Fruit fly (Drosophila melanogaster) whole organism, embryonic: ENCODE results near the gene CG12522.

Source experiments
- Ada2b ChIP-seq: fragments of 200-800 bp; sonication (Bioruptor generic); IDR thresholded peaks from 2 replicates; pipeline ENCODE4 v1.3.6; 2022; ENCODE audit warnings: missing biosample characterization, missing genetic modification characterization
- Adf1 ChIP-seq: fragments of 200-800 bp; sonication (Bioruptor generic); IDR thresholded peaks from 2 replicates; pipeline ENCODE4 v1.3.6; 2022; ENCODE audit warnings: missing biosample characterization, missing genetic modification characterization
- CG10147 ChIP-seq: fragments of 200-800 bp; sonication (Bioruptor generic); optimal IDR thresholded peaks from 2 replicates; lab custom pipeline; 2019; ENCODE audit warnings: missing biosample characterization, mild to moderate bottlenecking, missing genetic modification characterization, moderate library complexity
- CG10274 ChIP-seq: fragments of 200-800 bp; sonication (Bioruptor generic); optimal IDR thresholded peaks from 3 replicates; lab custom pipeline; 2017; ENCODE audit warnings: missing biosample characterization, mild to moderate bottlenecking, missing genetic modification characterization
- CG10543 ChIP-seq: fragments of 200-800 bp; sonication (Bioruptor generic); optimal IDR thresholded peaks from 3 replicates; lab custom pipeline; 2017; ENCODE audit warnings: missing biosample characterization, mild to moderate bottlenecking, missing genetic modification characterization, moderate library complexity
- CG11560 ChIP-seq: fragments of 200-800 bp; sonication (Bioruptor generic); IDR thresholded peaks from 3 replicates; pipeline ENCODE4 v1.3.6; 2022; ENCODE audit warnings: missing biosample characterization, missing genetic modification characterization
- CG12071 ChIP-seq: fragments of 200-800 bp; sonication (Bioruptor generic); optimal IDR thresholded peaks from 3 replicates; lab custom pipeline; 2018; ENCODE audit warnings: missing biosample characterization, mild to moderate bottlenecking, missing genetic modification characterization
- CG12104 ChIP-seq: fragments of 200-800 bp; sonication (Bioruptor generic); optimal IDR thresholded peaks from 3 replicates; lab custom pipeline; 2016; ENCODE audit warnings: missing biosample characterization, missing genetic modification characterization
- CG12769 ChIP-seq: fragments of 200-800 bp; sonication (Bioruptor generic); optimal IDR thresholded peaks from 2 replicates; lab custom pipeline; 2019; ENCODE audit warnings: missing biosample characterization, mild to moderate bottlenecking, missing genetic modification characterization, moderate library complexity
- CG14667 ChIP-seq: fragments of 200-800 bp; sonication (Bioruptor generic); IDR thresholded peaks from 2 replicates; pipeline ENCODE4 v1.3.6; 2022; ENCODE audit warnings: missing biosample characterization, missing genetic modification characterization
- CG14860 ChIP-seq: fragments of 200-800 bp; sonication (Bioruptor generic); IDR thresholded peaks from 3 replicates; pipeline ENCODE4 v1.3.6; 2022; ENCODE audit warnings: missing biosample characterization, missing genetic modification characterization; ENCODE audit not compliant: partially characterized antibody
- CG17802 ChIP-seq: fragments of 200-800 bp; sonication (Bioruptor generic); optimal IDR thresholded peaks from 2 replicates; lab custom pipeline; 2018; ENCODE audit warnings: missing biosample characterization, mild to moderate bottlenecking, missing genetic modification characterization, moderate library complexity
- CG17829 ChIP-seq: fragments of 200-800 bp; optimal IDR thresholded peaks from 2 replicates; lab custom pipeline; 2019; ENCODE audit warnings: missing biosample characterization, mild to moderate bottlenecking, missing genetic modification characterization, moderate library complexity
- CG2889 ChIP-seq: fragments of 200-800 bp; sonication (Bioruptor generic); IDR thresholded peaks from 3 replicates; pipeline ENCODE4 v1.3.6; 2022; ENCODE audit warnings: missing biosample characterization, missing genetic modification characterization
- CG33557 ChIP-seq: fragments of 200-800 bp; sonication (Bioruptor generic); optimal IDR thresholded peaks from 2 replicates; lab custom pipeline; 2019; ENCODE audit warnings: missing biosample characterization, mild to moderate bottlenecking, missing genetic modification characterization, moderate library complexity
- CG34224 ChIP-seq: fragments of 200-800 bp; sonication (Bioruptor generic); IDR thresholded peaks from 3 replicates; pipeline ENCODE4 v1.3.6; 2022; ENCODE audit warnings: missing biosample characterization, missing genetic modification characterization; ENCODE audit not compliant: partially characterized antibody
- CG4328 ChIP-seq: fragments of 200-800 bp; sonication (Bioruptor generic); optimal IDR thresholded peaks from 3 replicates; lab custom pipeline; 2017; ENCODE audit warnings: missing biosample characterization, missing genetic modification reagents, missing genetic modification characterization
- CG4730 ChIP-seq: fragments of 200-800 bp; sonication (Bioruptor generic); IDR thresholded peaks from 2 replicates; pipeline ENCODE4 v1.3.6; 2022; ENCODE audit warnings: missing biosample characterization, missing genetic modification characterization
- CG7271 ChIP-seq: fragments of 200-800 bp; sonication (Bioruptor generic); optimal IDR thresholded peaks from 2 replicates; lab custom pipeline; 2018; ENCODE audit warnings: missing biosample characterization, mild to moderate bottlenecking, missing genetic modification characterization, moderate library complexity
- CG8924 ChIP-seq: fragments of 200-800 bp; optimal IDR thresholded peaks from 3 replicates; lab custom pipeline; 2019; ENCODE audit warnings: missing biosample characterization, mild to moderate bottlenecking, missing genetic modification characterization, moderate library complexity
- CrebB ChIP-seq: fragments of 200-800 bp; sonication (Bioruptor generic); optimal IDR thresholded peaks from 3 replicates; lab custom pipeline; 2018; ENCODE audit warnings: missing biosample characterization, mild to moderate bottlenecking, missing genetic modification characterization
- Dad ChIP-seq: fragments of 200-800 bp; sonication (Bioruptor generic); optimal IDR thresholded peaks from 3 replicates; lab custom pipeline; 2016; ENCODE audit warnings: missing biosample characterization, missing genetic modification characterization
- Dll ChIP-seq: fragments of 200-800 bp; sonication (Bioruptor generic); IDR thresholded peaks from 4 replicates; pipeline ENCODE4 v1.3.6; 2022; ENCODE audit warnings: missing biosample characterization, missing genetic modification characterization; ENCODE audit not compliant: partially characterized antibody
- Doc2 ChIP-seq: fragments of 200-800 bp; sonication (Bioruptor generic); IDR thresholded peaks from 2 replicates; pipeline ENCODE4 v1.3.6; 2022; ENCODE audit warnings: missing biosample characterization, missing genetic modification characterization
- Doc3 ChIP-seq: fragments of 200-800 bp; sonication (Bioruptor generic); IDR thresholded peaks from 3 replicates; pipeline ENCODE4 v1.3.6; 2022; ENCODE audit warnings: missing biosample characterization, missing genetic modification characterization; ENCODE audit not compliant: partially characterized antibody
- Hmr ChIP-seq: fragments of 200-800 bp; sonication (Bioruptor generic); optimal IDR thresholded peaks from 3 replicates; lab custom pipeline; 2017; ENCODE audit warnings: mild to moderate bottlenecking, missing biosample characterization, missing genetic modification reagents, missing genetic modification characterization
- Meics ChIP-seq: fragments of 200-800 bp; sonication (Bioruptor generic); optimal IDR thresholded peaks from 2 replicates; lab custom pipeline; 2017; ENCODE audit warnings: missing biosample characterization, mild to moderate bottlenecking, missing genetic modification characterization
- NC2β ChIP-seq: fragments of 200-800 bp; sonication (Bioruptor generic); optimal IDR thresholded peaks from 2 replicates; lab custom pipeline; 2016; ENCODE audit warnings: missing biosample characterization, missing genetic modification characterization
- ac ChIP-seq: fragments of 200-800 bp; sonication (Bioruptor generic); optimal IDR thresholded peaks from 3 replicates; lab custom pipeline; 2017; ENCODE audit warnings: missing biosample characterization, mild to moderate bottlenecking, missing genetic modification characterization
- bigmax ChIP-seq: fragments of 200-800 bp; sonication (Bioruptor generic); optimal IDR thresholded peaks from 2 replicates; lab custom pipeline; 2018; ENCODE audit warnings: missing biosample characterization, mild to moderate bottlenecking, missing genetic modification characterization
- btn ChIP-seq: fragments of 200-800 bp; sonication (Bioruptor generic); optimal IDR thresholded peaks from 2 replicates; lab custom pipeline; 2016; ENCODE audit warnings: missing biosample characterization, missing genetic modification characterization
- cas ChIP-seq: fragments of 200-800 bp; sonication (Bioruptor generic); IDR thresholded peaks from 2 replicates; pipeline ENCODE4 v1.3.6; 2022; ENCODE audit warnings: missing biosample characterization, missing genetic modification characterization
- chinmo ChIP-seq: fragments of 200-800 bp; sonication (Bioruptor generic); IDR thresholded peaks from 4 replicates; pipeline ENCODE4 v1.3.6; 2022; ENCODE audit warnings: missing biosample characterization, missing genetic modification characterization; ENCODE audit not compliant: partially characterized antibody
- crc ChIP-seq: fragments of 200-800 bp; sonication (Bioruptor generic); optimal IDR thresholded peaks from 2 replicates; lab custom pipeline; 2016; ENCODE audit warnings: missing biosample characterization, missing genetic modification characterization
- fd3F ChIP-seq: fragments of 200-800 bp; sonication (Bioruptor generic); optimal IDR thresholded peaks from 2 replicates; lab custom pipeline; 2018; ENCODE audit warnings: missing biosample characterization, mild to moderate bottlenecking, missing genetic modification characterization, moderate library complexity
- fd96Cb ChIP-seq: fragments of 200-800 bp; sonication (Bioruptor generic); optimal IDR thresholded peaks from 2 replicates; lab custom pipeline; 2018; ENCODE audit warnings: missing biosample characterization, mild to moderate bottlenecking, missing genetic modification characterization, moderate library complexity
- ham ChIP-seq: fragments of 200-800 bp; sonication (Bioruptor generic); IDR thresholded peaks from 2 replicates; pipeline ENCODE4 v1.3.6; 2022; ENCODE audit warnings: missing biosample characterization, missing genetic modification characterization
- hbn ChIP-seq: fragments of 200-800 bp; sonication (Bioruptor generic); IDR thresholded peaks from 2 replicates; pipeline ENCODE4 v1.3.6; 2022; ENCODE audit warnings: missing biosample characterization, missing genetic modification characterization; ENCODE audit not compliant: partially characterized antibody
- insv ChIP-seq, 2 experiments: fragments of 200-800 bp; sonication (Bioruptor generic); optimal IDR thresholded peaks; 3 replicates each; lab custom pipeline; 2016 to 2018; ENCODE audit warnings: missing biosample characterization in 2 of 2, missing genetic modification characterization in 2 of 2
- ken ChIP-seq: fragments of 200-800 bp; sonication (Bioruptor generic); IDR thresholded peaks from 3 replicates; pipeline ENCODE4 v1.3.6; 2022; ENCODE audit warnings: missing biosample characterization, missing genetic modification characterization
- kni ChIP-seq: fragments of 200-800 bp; sonication (Bioruptor generic); optimal IDR thresholded peaks from 3 replicates; lab custom pipeline; 2017; ENCODE audit warnings: mild to moderate bottlenecking, missing biosample characterization, missing genetic modification reagents, missing genetic modification characterization
- pum ChIP-seq: fragments of 200-800 bp; sonication (Bioruptor generic); optimal IDR thresholded peaks from 2 replicates; lab custom pipeline; 2016; ENCODE audit warnings: missing biosample characterization, missing genetic modification characterization
- pzg ChIP-seq: fragments of 200-800 bp; sonication (Bioruptor generic); optimal IDR thresholded peaks from 3 replicates; lab custom pipeline; 2018; ENCODE audit warnings: missing biosample characterization, mild to moderate bottlenecking, missing genetic modification characterization, moderate library complexity
- ro ChIP-seq: fragments of 200-800 bp; sonication (Bioruptor generic); IDR thresholded peaks from 2 replicates; pipeline ENCODE4 v1.3.6; 2022; ENCODE audit warnings: missing biosample characterization, missing genetic modification characterization
- seq ChIP-seq: fragments of 200-800 bp; sonication (Bioruptor generic); IDR thresholded peaks from 2 replicates; pipeline ENCODE4 v1.3.6; 2022; ENCODE audit warnings: missing biosample characterization, missing genetic modification characterization
- stwl ChIP-seq: fragments of 200-800 bp; sonication (Bioruptor generic); optimal IDR thresholded peaks from 3 replicates; lab custom pipeline; 2018; ENCODE audit warnings: missing biosample characterization, mild to moderate bottlenecking, missing genetic modification characterization, moderate library complexity
- tx ChIP-seq: fragments of 200-800 bp; sonication (Bioruptor generic); optimal IDR thresholded peaks from 2 replicates; lab custom pipeline; 2016; ENCODE audit warnings: missing biosample characterization, missing genetic modification characterization
- vnd ChIP-seq: fragments of 200-800 bp; sonication (Bioruptor generic); IDR thresholded peaks from 3 replicates; pipeline ENCODE4 v1.3.6; 2022; ENCODE audit warnings: missing biosample characterization, missing genetic modification characterization; ENCODE audit not compliant: partially characterized antibody

CG12522 gene

dm6 chr3L:11118627-11119395 is 10.8 kb downstream of the CG12522 start (continued):
- 0 out of 2 replicates have a peak, but pooled peaks have one; percentile 35 for TF ChIP-seq hbn
- TF ChIP-seq fd3F (GFP tag; lab: Kevin White, UChicago) = peak; percentile 61
- no peak for TF ChIP-seq CG17802 (tag; lab: Kevin White, UChicago)
- peak; percentile 69 for TF ChIP-seq CG10147 (GFP tag; lab: Kevin White, UChicago)
- TF ChIP-seq Doc3 (GFP tag; lab: Robert Waterston, UW) = peak; percentile 43; the same call in 1 of the 3 replicates
- no peak for TF ChIP-seq ro (GFP tag; lab: Robert Waterston, UW)
- peak; percentile 89 for TF ChIP-seq Hmr (GFP tag; lab: Kevin White, UChicago)
- TF ChIP-seq kni (GFP tag; lab: Kevin White, UChicago) = peak; percentile 99
- peak; percentile 47 for TF ChIP-seq tx (GFP tag; lab: Kevin White, UChicago)
- TF ChIP-seq CG10274 (GFP tag; lab: Kevin White, UChicago) = peak; percentile 12
- TF ChIP-seq CG17829 (tag; lab: Kevin White, UChicago) = peak; percentile 50
- TF ChIP-seq insv (GFP tag; optimal IDR thresholded peaks at IDR 0.05; lab: Kevin White, UChicago) = peak in 1 of 2 experiments; percentile 78
- TF ChIP-seq Doc2 (GFP tag; lab: Robert Waterston, UW) = no peak
- TF ChIP-seq ac = peak; percentile 70
- no peak for TF ChIP-seq CG11560 (tag; lab: Robert Waterston, UW)
- peak; percentile 85 for TF ChIP-seq CG33557 (GFP tag; lab: Kevin White, UChicago)
- peak; percentile 47 for TF ChIP-seq stwl (tag; lab: Kevin White, UChicago)
- TF ChIP-seq Meics = peak; percentile 74
- TF ChIP-seq bigmax (GFP tag; lab: Kevin White, UChicago) = peak; percentile 58
- peak; percentile 98 for TF ChIP-seq CG10543 (GFP tag; lab: Kevin White, UChicago)
- no peak for TF ChIP-seq Dll (GFP tag; lab: Robert Waterston, UW)
- no peak for TF ChIP-seq Ada2b (GFP tag; lab: Robert Waterston, UW)
- TF ChIP-seq CG4730 (GFP tag; lab: Robert Waterston, UW) = no peak
- TF ChIP-seq crc (GFP tag; lab: Kevin White, UChicago) = peak; percentile 64
- TF ChIP-seq CG12104 (GFP tag; lab: Kevin White, UChicago) = peak; percentile 47
- TF ChIP-seq fd96Cb (tag; lab: Kevin White, UChicago) = no peak
- peak; percentile 88 for TF ChIP-seq CrebB
- peak; percentile 60 for TF ChIP-seq Dad (GFP tag; lab: Kevin White, UChicago)
- peak; percentile 40 for TF ChIP-seq pum (GFP tag; lab: Kevin White, UChicago)
- TF ChIP-seq cas (GFP tag; lab: Robert Waterston, UW) = no peak
- peak; percentile 12; the same call in 1 of the 3 replicates for TF ChIP-seq CG34224 (GFP tag; lab: Robert Waterston, UW)
- no peak for TF ChIP-seq CG14667 (GFP tag; lab: Robert Waterston, UW)
- TF ChIP-seq NC2β (GFP tag; lab: Kevin White, UChicago) = peak; percentile 81
- peak; percentile 80 for TF ChIP-seq seq (GFP tag; lab: Robert Waterston, UW)
- TF ChIP-seq vnd (GFP tag; lab: Robert Waterston, UW) = no peak
- TF ChIP-seq ken = no peak
- peak; percentile 14 for TF ChIP-seq pzg (GFP tag; lab: Kevin White, UChicago)
- TF ChIP-seq CG12769 = peak; percentile 91
- TF ChIP-seq CG14860 (GFP tag; lab: Robert Waterston, UW) = no peak
- peak; percentile 80 for TF ChIP-seq CG12071
- peak; percentile 95 for TF ChIP-seq CG4328 (GFP tag; lab: Kevin White, UChicago)
- peak; percentile 25 for TF ChIP-seq btn (GFP tag; lab: Kevin White, UChicago)
- peak; percentile 86 for TF ChIP-seq CG8924 (tag; lab: Kevin White, UChicago)
- no peak for TF ChIP-seq CG2889 (GFP tag; lab: Robert Waterston, UW)
- no peak for TF ChIP-seq ham (GFP tag; lab: Robert Waterston, UW)
- peak; percentile 71 for TF ChIP-seq CG7271 (tag; lab: Kevin White, UChicago)
- peak; percentile 98 for TF ChIP-seq chinmo
- peak; percentile 77 for TF ChIP-seq Adf1 (GFP tag; lab: Robert Waterston, UW)
